Fruit fly (Drosophila melanogaster) whole organism, embryonic: Measurements from ENCODE around the gene CG32425.

ENCODE experiments used
- Asciz ChIP-seq: fragments of 200-800 bp; sonication (Bioruptor generic); optimal IDR thresholded peaks from 2 replicates; lab custom pipeline; 2017; ENCODE audit warnings: missing biosample characterization, mild to moderate bottlenecking, missing genetic modification characterization, missing genetic modification reagents
- CG10654 ChIP-seq: fragments of 200-800 bp; sonication (Bioruptor generic); optimal IDR thresholded peaks from 2 replicates; lab custom pipeline; 2016; ENCODE audit warnings: missing biosample characterization, missing genetic modification characterization
- CG11398 ChIP-seq: fragments of 200-800 bp; sonication (Bioruptor generic); optimal IDR thresholded peaks from 2 replicates; lab custom pipeline; 2016; ENCODE audit warnings: missing biosample characterization, missing genetic modification characterization
- CG12104 ChIP-seq: fragments of 200-800 bp; sonication (Bioruptor generic); optimal IDR thresholded peaks from 3 replicates; lab custom pipeline; 2016; ENCODE audit warnings: missing biosample characterization, missing genetic modification characterization
- CG12659 ChIP-seq: fragments of 200-800 bp; sonication (Bioruptor generic); optimal IDR thresholded peaks from 3 replicates; lab custom pipeline; 2017; ENCODE audit warnings: mild to moderate bottlenecking, missing biosample characterization, missing genetic modification reagents, missing genetic modification characterization
- CG13424 ChIP-seq: fragments of 200-800 bp; sonication (Bioruptor generic); optimal IDR thresholded peaks from 2 replicates; lab custom pipeline; 2019; ENCODE audit warnings: missing biosample characterization, mild to moderate bottlenecking, missing genetic modification characterization, moderate library complexity
- CG14667 ChIP-seq: fragments of 200-800 bp; sonication (Bioruptor generic); IDR thresholded peaks from 2 replicates; pipeline ENCODE4 v1.3.6; 2022; ENCODE audit warnings: missing biosample characterization, missing genetic modification characterization
- CG1529 ChIP-seq: fragments of 200-800 bp; sonication (Bioruptor generic); optimal IDR thresholded peaks from 3 replicates; lab custom pipeline; 2018; ENCODE audit warnings: missing biosample characterization, missing genetic modification characterization
- CG15479 ChIP-seq: fragments of 200-800 bp; sonication (Bioruptor generic); optimal IDR thresholded peaks from 3 replicates; lab custom pipeline; 2019; ENCODE audit warnings: missing biosample characterization, mild to moderate bottlenecking, missing genetic modification characterization, moderate library complexity
- CG16815 ChIP-seq: fragments of 200-800 bp; sonication (Bioruptor generic); optimal IDR thresholded peaks from 3 replicates; lab custom pipeline; 2017; ENCODE audit warnings: missing biosample characterization, mild to moderate bottlenecking, missing genetic modification characterization
- CG17385 ChIP-seq: fragments of 200-800 bp; sonication (Bioruptor generic); optimal IDR thresholded peaks from 3 replicates; lab custom pipeline; 2018; ENCODE audit warnings: missing biosample characterization, mild to moderate bottlenecking, missing genetic modification characterization
- CG18476 ChIP-seq: fragments of 200-800 bp; sonication (Bioruptor generic); optimal IDR thresholded peaks from 2 replicates; lab custom pipeline; 2016; ENCODE audit warnings: missing biosample characterization, mild to moderate bottlenecking, missing genetic modification characterization
- CG18599 ChIP-seq: fragments of 200-800 bp; sonication (Bioruptor generic); optimal IDR thresholded peaks from 3 replicates; lab custom pipeline; 2017; ENCODE audit warnings: missing biosample characterization, missing genetic modification characterization, mild to moderate bottlenecking, moderate library complexity, missing genetic modification reagents
- CG18619 ChIP-seq: fragments of 200-800 bp; sonication (Bioruptor generic); optimal IDR thresholded peaks from 3 replicates; lab custom pipeline; 2017; ENCODE audit warnings: missing biosample characterization, mild to moderate bottlenecking, missing genetic modification characterization
- CG2678 ChIP-seq: fragments of 200-800 bp; sonication (Bioruptor generic); optimal IDR thresholded peaks from 3 replicates; lab custom pipeline; 2019; ENCODE audit warnings: missing biosample characterization, mild to moderate bottlenecking, missing genetic modification characterization, moderate library complexity
- CG30403 ChIP-seq: fragments of 200-800 bp; sonication (Bioruptor generic); optimal IDR thresholded peaks from 3 replicates; lab custom pipeline; 2016; ENCODE audit warnings: missing biosample characterization, missing genetic modification characterization
- CG3163 ChIP-seq: fragments of 200-800 bp; sonication (Bioruptor generic); optimal IDR thresholded peaks from 3 replicates; lab custom pipeline; 2016; ENCODE audit warnings: missing biosample characterization, missing genetic modification characterization
- CG32767 ChIP-seq: fragments of 200-800 bp; sonication (Bioruptor generic); IDR thresholded peaks from 2 replicates; pipeline ENCODE4 v1.3.6; 2022; ENCODE audit warnings: missing biosample characterization, missing genetic modification characterization
- CG33213 ChIP-seq: fragments of 200-800 bp; sonication (Bioruptor generic); optimal IDR thresholded peaks from 3 replicates; lab custom pipeline; 2016; ENCODE audit warnings: missing biosample characterization, missing genetic modification characterization
- CG34224 ChIP-seq: fragments of 200-800 bp; sonication (Bioruptor generic); IDR thresholded peaks from 3 replicates; pipeline ENCODE4 v1.3.6; 2022; ENCODE audit warnings: missing biosample characterization, missing genetic modification characterization; ENCODE audit not compliant: partially characterized antibody
- CG3847 ChIP-seq: fragments of 200-800 bp; sonication (Bioruptor generic); IDR thresholded peaks from 2 replicates; pipeline ENCODE4 v1.3.6; 2022; ENCODE audit warnings: missing biosample characterization, missing genetic modification characterization
- CG4730 ChIP-seq: fragments of 200-800 bp; sonication (Bioruptor generic); IDR thresholded peaks from 2 replicates; pipeline ENCODE4 v1.3.6; 2022; ENCODE audit warnings: missing biosample characterization, missing genetic modification characterization
- CG5245 ChIP-seq: fragments of 200-800 bp; sonication (Bioruptor generic); optimal IDR thresholded peaks from 3 replicates; lab custom pipeline; 2016; ENCODE audit warnings: missing biosample characterization, missing genetic modification characterization
- CG7271 ChIP-seq: fragments of 200-800 bp; sonication (Bioruptor generic); optimal IDR thresholded peaks from 2 replicates; lab custom pipeline; 2018; ENCODE audit warnings: missing biosample characterization, mild to moderate bottlenecking, missing genetic modification characterization, moderate library complexity
- CG8388 ChIP-seq: fragments of 200-800 bp; sonication (Bioruptor generic); optimal IDR thresholded peaks from 2 replicates; lab custom pipeline; 2019; ENCODE audit warnings: missing biosample characterization, mild to moderate bottlenecking, missing genetic modification characterization, moderate library complexity
- Dfd ChIP-seq, 2 experiments: fragments of >200 bp; optimal IDR thresholded peaks; 2 replicates each; lab custom pipeline; 2017; ENCODE audit warnings: missing biosample characterization in 2 of 2, missing genetic modification characterization in 2 of 2
- Ets97D ChIP-seq: fragments of 200-800 bp; sonication (Bioruptor generic); optimal IDR thresholded peaks from 3 replicates; lab custom pipeline; 2016; ENCODE audit warnings: missing biosample characterization, missing genetic modification characterization
- Gsc ChIP-seq: fragments of 200-800 bp; sonication (Bioruptor generic); IDR thresholded peaks from 2 replicates; pipeline ENCODE4 v1.3.6; 2022; ENCODE audit warnings: missing biosample characterization, missing genetic modification characterization
- H2.0 ChIP-seq: fragments of 200-800 bp; sonication (Bioruptor generic); IDR thresholded peaks from 2 replicates; pipeline ENCODE4 v1.3.6; 2022; ENCODE audit warnings: missing biosample characterization, missing genetic modification characterization
- Jarid2 ChIP-seq: fragments of 200-800 bp; sonication (Bioruptor generic); optimal IDR thresholded peaks from 3 replicates; lab custom pipeline; 2017; ENCODE audit warnings: mild to moderate bottlenecking, missing biosample characterization, missing genetic modification reagents, missing genetic modification characterization
- MBD-R2 ChIP-seq: fragments of 200-800 bp; sonication (Bioruptor generic); IDR thresholded peaks from 2 replicates; pipeline ENCODE4 v1.3.6; 2022; ENCODE audit warnings: missing biosample characterization, missing genetic modification characterization
- Ravus ChIP-seq: fragments of 200-800 bp; sonication (Bioruptor generic); IDR thresholded peaks from 2 replicates; pipeline ENCODE4 v1.3.6; 2022; ENCODE audit warnings: missing biosample characterization, missing genetic modification characterization
- Vsx1 ChIP-seq: fragments of 200-800 bp; sonication (Bioruptor generic); optimal IDR thresholded peaks from 2 replicates; lab custom pipeline; 2017; ENCODE audit warnings: missing biosample characterization, mild to moderate bottlenecking, missing genetic modification characterization, missing genetic modification reagents
- bowl ChIP-seq: fragments of 200-800 bp; sonication (Bioruptor generic); IDR thresholded peaks from 2 replicates; pipeline ENCODE4 v1.3.6; 2022; ENCODE audit warnings: missing biosample characterization, missing genetic modification characterization
- br ChIP-seq: fragments of >200 bp; optimal IDR thresholded peaks from 2 replicates; lab custom pipeline; 2017
- bsh ChIP-seq, 2 experiments: fragments of 200-800 bp; sonication (Bioruptor generic); optimal IDR thresholded peaks; 2 replicates each; lab custom pipeline; 2017 to 2018; ENCODE audit warnings: mild to moderate bottlenecking in 2 of 2, missing biosample characterization in 2 of 2, missing genetic modification characterization in 2 of 2, moderate library complexity in 1 of 2
- cato ChIP-seq: fragments of 200-800 bp; sonication (Bioruptor generic); optimal IDR thresholded peaks from 2 replicates; lab custom pipeline; 2016; ENCODE audit warnings: missing biosample characterization, missing genetic modification characterization, borderline replicate concordance
- chm ChIP-seq: fragments of 200-800 bp; sonication (Bioruptor generic); IDR thresholded peaks from 2 replicates; pipeline ENCODE4 v1.3.6; 2022; ENCODE audit warnings: missing biosample characterization, missing genetic modification characterization
- dmrt11E ChIP-seq: fragments of 200-800 bp; sonication (Bioruptor generic); optimal IDR thresholded peaks from 3 replicates; lab custom pipeline; 2018; ENCODE audit warnings: missing biosample characterization, mild to moderate bottlenecking, missing genetic modification characterization, moderate library complexity
- dysf ChIP-seq: fragments of 200-800 bp; sonication (Bioruptor generic); IDR thresholded peaks from 3 replicates; pipeline ENCODE4 v1.3.6; 2022; ENCODE audit warnings: missing biosample characterization, missing genetic modification characterization
- ham ChIP-seq: fragments of 200-800 bp; sonication (Bioruptor generic); IDR thresholded peaks from 2 replicates; pipeline ENCODE4 v1.3.6; 2022; ENCODE audit warnings: missing biosample characterization, missing genetic modification characterization
- her ChIP-seq: fragments of 200-800 bp; sonication (Bioruptor generic); optimal IDR thresholded peaks from 2 replicates; lab custom pipeline; 2016; ENCODE audit warnings: missing biosample characterization, missing genetic modification characterization
- lilli ChIP-seq: fragments of 200-800 bp; sonication (Bioruptor generic); optimal IDR thresholded peaks from 3 replicates; lab custom pipeline; 2016; ENCODE audit warnings: missing biosample characterization, missing genetic modification characterization
- lola ChIP-seq, 3 experiments: fragments of >200 bp in 2 of 3; fragments of 200-800 bp in 1 of 3; sonication (Bioruptor generic) in 1 of 3; optimal IDR thresholded peaks; 2 replicates each; lab custom pipeline; 2017 to 2019; ENCODE audit warnings: missing biosample characterization in 3 of 3, missing genetic modification characterization in 3 of 3, mild to moderate bottlenecking in 1 of 3, moderate library complexity in 1 of 3
- p53 ChIP-seq: fragments of 200-800 bp; sonication (Bioruptor generic); optimal IDR thresholded peaks from 2 replicates; lab custom pipeline; 2016; ENCODE audit warnings: missing biosample characterization, missing genetic modification characterization
- pfk ChIP-seq: fragments of 200-800 bp; sonication (Bioruptor generic); optimal IDR thresholded peaks from 2 replicates; lab custom pipeline; 2018; ENCODE audit warnings: missing biosample characterization, mild to moderate bottlenecking, missing genetic modification characterization, moderate library complexity
- tgo ChIP-seq: fragments of 200-800 bp; sonication (Bioruptor generic); IDR thresholded peaks from 3 replicates; pipeline ENCODE4 v1.3.6; 2022; ENCODE audit warnings: missing biosample characterization, missing genetic modification characterization
- tup ChIP-seq: fragments of 200-800 bp; sonication (Bioruptor generic); optimal IDR thresholded peaks from 2 replicates; lab custom pipeline; 2016; ENCODE audit warnings: missing biosample characterization, mild to moderate bottlenecking, missing genetic modification characterization, moderate library complexity
- zfh1 ChIP-seq: fragments of 200-800 bp; sonication (Bioruptor generic); IDR thresholded peaks from 3 replicates; pipeline ENCODE4 v1.3.6; 2022; ENCODE audit warnings: missing biosample characterization, missing genetic modification characterization

CG32425 gene

dm6 chr3L:20517897-20518804 lies 21.0 kb downstream of the CG32425 start (continued):
- TF ChIP-seq ham (GFP tag; lab: Robert Waterston, UW) (no peak), CG18619 (GFP tag; lab: Kevin White, UChicago) (peak; percentile 3), lilli (GFP tag; lab: Kevin White, UChicago) (peak; percentile 32), Asciz (GFP tag; lab: Kevin White, UChicago) (no peak), Vsx1 (peak; percentile 14), bowl (no peak), lola (GFP tag; optimal IDR thresholded peaks at IDR 0.05; lab: Kevin White, UChicago) (no peak), Ravus (GFP tag; lab: Robert Waterston, UW) (peak; percentile 22; the same call in 1 of the 2 replicates), dmrt11E (tag; lab: Kevin White, UChicago) (peak; percentile 5), CG30403 (GFP tag; lab: Kevin White, UChicago) (peak; percentile 48), bsh (GFP tag; optimal IDR thresholded peaks at IDR 0.05; lab: Kevin White, UChicago) (peak; percentile 38 to 41), her (no peak), chm (no peak; the same call in 1 of the 2 replicates), CG2678 (tag; lab: Kevin White, UChicago) (peak; percentile 61), CG15479 (GFP tag; lab: Kevin White, UChicago) (no peak), CG1529 (GFP tag; lab: Kevin White, UChicago) (no peak), Ets97D (no peak), zfh1 (GFP tag; lab: Robert Waterston, UW) (peak; percentile 31; the same call in 1 of the 3 replicates), br (lab: Kevin White, UChicago) (no peak), CG5245 (GFP tag; lab: Kevin White, UChicago) (no peak), Jarid2 (GFP tag; lab: Kevin White, UChicago) (no peak), H2.0 (GFP tag; lab: Robert Waterston, UW) (no peak), CG32767 (GFP tag; lab: Robert Waterston, UW) (no peak), CG8388 (GFP tag; lab: Kevin White, UChicago) (no peak), CG4730 (GFP tag; lab: Robert Waterston, UW) (no peak), pfk (GFP tag; lab: Kevin White, UChicago) (no peak), CG17385 (peak; percentile 61), CG7271 (no peak), CG14667 (GFP tag; lab: Robert Waterston, UW) (no peak), CG16815 (GFP tag; lab: Kevin White, UChicago) (no peak), CG10654 (GFP tag; lab: Kevin White, UChicago) (peak; percentile 7), CG13424 (tag; lab: Kevin White, UChicago) (peak; percentile 8), CG34224 (GFP tag; lab: Robert Waterston, UW) (no peak), tup (GFP tag; lab: Kevin White, UChicago) (no peak), MBD-R2 (GFP tag; lab: Robert Waterston, UW) (no peak), Gsc (GFP tag; lab: Robert Waterston, UW) (no peak), CG11398 (GFP tag; lab: Kevin White, UChicago) (no peak), cato (no peak), CG18599 (GFP tag; lab: Kevin White, UChicago) (no peak), dysf (GFP tag; lab: Robert Waterston, UW) (0 out of 3 replicates have a peak, but pooled peaks have one; percentile 40), Dfd (GFP tag; optimal IDR thresholded peaks at IDR 0.05; lab: Kevin White, UChicago) (no peak), CG33213 (GFP tag; lab: Kevin White, UChicago) (no peak), CG18476 (GFP tag; lab: Kevin White, UChicago) (no peak), CG12659 (GFP tag; lab: Kevin White, UChicago) (peak; percentile 13), tgo (no peak), p53 (GFP tag; lab: Kevin White, UChicago) (peak; percentile 69), CG12104 (GFP tag; lab: Kevin White, UChicago) (no peak), CG3163 (peak; percentile 75), CG3847 (GFP tag; lab: Robert Waterston, UW) (no peak)
